Fruit fly (Drosophila melanogaster): Measurements from ENCODE around the gene CG4887.

DNA sequence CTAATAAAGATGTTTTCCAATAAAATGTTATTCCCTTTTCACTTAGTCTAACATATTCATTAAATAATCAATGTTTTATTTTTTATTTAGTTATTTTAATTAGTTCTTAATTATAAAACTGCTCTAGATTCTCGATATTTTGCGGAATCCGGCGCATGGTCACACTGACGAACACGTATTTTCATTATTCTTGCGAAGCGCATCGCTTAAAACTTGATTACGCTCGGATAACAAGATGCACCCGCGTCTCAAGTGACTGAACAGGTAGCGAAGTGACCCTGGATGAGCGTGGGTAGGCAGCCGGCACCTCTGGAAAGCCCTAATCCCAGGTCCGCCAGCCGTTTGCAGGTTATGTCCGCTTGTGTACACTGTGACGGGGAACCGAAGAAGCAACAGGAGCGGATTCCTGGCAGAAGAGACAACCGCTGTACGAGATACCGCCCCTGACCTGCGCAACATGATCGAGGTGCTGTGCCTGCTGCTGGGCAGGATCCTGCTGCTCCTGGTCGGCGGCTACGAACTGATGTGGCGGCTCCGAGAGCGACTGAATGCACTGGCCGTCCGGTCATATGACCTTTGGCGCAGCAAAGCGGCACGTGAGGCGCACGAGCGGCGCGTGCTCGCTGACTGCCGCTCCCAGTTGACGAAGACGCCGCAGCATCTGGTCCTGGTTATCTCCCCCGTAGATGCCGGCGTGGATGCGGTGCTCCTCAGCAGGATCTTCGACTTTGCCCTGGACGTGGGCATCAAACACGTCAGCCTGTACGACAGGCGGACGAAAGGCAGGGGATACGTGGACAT, 14.1 kb upstream of the CG4887 start, which contains the start of gene Tango14:
- no peak for TF ChIP-seq CG5204 (GFP tag; optimal IDR thresholded peaks at IDR 0.05)
- TF ChIP-seq bab1 (GFP tag; optimal IDR thresholded peaks at IDR 0.05): no peak
- TF ChIP-seq toe (GFP tag; optimal IDR thresholded peaks at IDR 0.05): no peak
- TF ChIP-seq CG11617 (GFP tag; optimal IDR thresholded peaks at IDR 0.05): no peak
- no peak for TF ChIP-seq pad (GFP tag; optimal IDR thresholded peaks at IDR 0.05)
- no peak for TF ChIP-seq CG7045 (GFP tag; optimal IDR thresholded peaks at IDR 0.05)
- TF ChIP-seq CG12768 (GFP tag; optimal IDR thresholded peaks at IDR 0.05): no peak
- TF ChIP-seq cic (GFP tag; optimal IDR thresholded peaks at IDR 0.05): no peak
- no peak for TF ChIP-seq cnc (optimal IDR thresholded peaks at IDR 0.05)
- TF ChIP-seq CG14711 (tag; optimal IDR thresholded peaks at IDR 0.05): no peak
